Fruit fly (Drosophila melanogaster) whole organism, embryonic: Measurements from ENCODE around the gene Prosbeta2.

Source experiments
- CG1024 ChIP-seq: fragments of 200-800 bp; sonication (Bioruptor generic); IDR thresholded peaks from 2 replicates; pipeline ENCODE4 v1.3.6; 2022; ENCODE audit warnings: missing biosample characterization, missing genetic modification characterization
- CG10274 ChIP-seq: fragments of 200-800 bp; sonication (Bioruptor generic); optimal IDR thresholded peaks from 3 replicates; lab custom pipeline; 2017; ENCODE audit warnings: missing biosample characterization, mild to moderate bottlenecking, missing genetic modification characterization
- CG11504 ChIP-seq: fragments of 200-800 bp; sonication (Bioruptor generic); optimal IDR thresholded peaks from 3 replicates; lab custom pipeline; 2019; ENCODE audit warnings: missing biosample characterization, mild to moderate bottlenecking, missing genetic modification characterization, moderate library complexity
- CG17568 ChIP-seq: fragments of 200-800 bp; sonication (Bioruptor generic); optimal IDR thresholded peaks from 2 replicates; lab custom pipeline; 2018; ENCODE audit warnings: missing biosample characterization, mild to moderate bottlenecking, missing genetic modification characterization, moderate library complexity
- CG18262 ChIP-seq: fragments of 200-800 bp; optimal IDR thresholded peaks from 3 replicates; lab custom pipeline; 2019; ENCODE audit warnings: missing biosample characterization, mild to moderate bottlenecking, missing genetic modification characterization, moderate library complexity
- CG2116 ChIP-seq: fragments of 200-800 bp; sonication (Bioruptor generic); optimal IDR thresholded peaks from 3 replicates; lab custom pipeline; 2018; ENCODE audit warnings: missing biosample characterization, mild to moderate bottlenecking, missing genetic modification characterization
- CG30403 ChIP-seq: fragments of 200-800 bp; sonication (Bioruptor generic); optimal IDR thresholded peaks from 3 replicates; lab custom pipeline; 2016; ENCODE audit warnings: missing biosample characterization, missing genetic modification characterization
- CG3065 ChIP-seq: fragments of 200-800 bp; sonication (Bioruptor generic); optimal IDR thresholded peaks from 2 replicates; lab custom pipeline; 2016; ENCODE audit warnings: missing biosample characterization, missing genetic modification characterization
- CG32532 ChIP-seq: fragments of 200-800 bp; sonication (Bioruptor generic); IDR thresholded peaks from 2 replicates; pipeline ENCODE4 v1.3.6; 2022; ENCODE audit warnings: missing biosample characterization, missing genetic modification characterization
- CG6791 ChIP-seq: fragments of 200-800 bp; sonication (Bioruptor generic); IDR thresholded peaks from 3 replicates; pipeline ENCODE4 v1.3.6; 2022; ENCODE audit warnings: missing biosample characterization, missing genetic modification characterization; ENCODE audit not compliant: partially characterized antibody
- CG7556 ChIP-seq: fragments of 200-800 bp; sonication (Bioruptor generic); optimal IDR thresholded peaks from 2 replicates; lab custom pipeline; 2017; ENCODE audit warnings: missing biosample characterization, mild to moderate bottlenecking, missing genetic modification characterization
- CG8924 ChIP-seq: fragments of 200-800 bp; optimal IDR thresholded peaks from 3 replicates; lab custom pipeline; 2019; ENCODE audit warnings: missing biosample characterization, mild to moderate bottlenecking, missing genetic modification characterization, moderate library complexity
- CrebB ChIP-seq: fragments of 200-800 bp; sonication (Bioruptor generic); optimal IDR thresholded peaks from 3 replicates; lab custom pipeline; 2018; ENCODE audit warnings: missing biosample characterization, mild to moderate bottlenecking, missing genetic modification characterization
- Dip3 ChIP-seq: fragments of 200-800 bp; sonication (Bioruptor generic); optimal IDR thresholded peaks from 3 replicates; lab custom pipeline; 2016; ENCODE audit warnings: missing biosample characterization, missing genetic modification characterization
- Eip74EF ChIP-seq, 2 experiments: fragments of 200-800 bp in 1 of 2; fragments of >200 bp in 1 of 2; sonication (Bioruptor generic) in 1 of 2; optimal IDR thresholded peaks; 2 replicates each; lab custom pipeline; 2017 to 2019; ENCODE audit warnings: missing biosample characterization in 2 of 2, missing genetic modification characterization in 2 of 2, mild to moderate bottlenecking in 1 of 2, moderate library complexity in 1 of 2
- Hmx ChIP-seq: fragments of 200-800 bp; sonication (Bioruptor generic); optimal IDR thresholded peaks from 2 replicates; lab custom pipeline; 2016; ENCODE audit warnings: missing biosample characterization, missing genetic modification characterization
- Max ChIP-seq: fragments of 200-800 bp; sonication (Bioruptor generic); optimal IDR thresholded peaks from 2 replicates; lab custom pipeline; 2016; ENCODE audit warnings: missing biosample characterization, mild to moderate bottlenecking, missing genetic modification characterization
- Med ChIP-seq: fragments of 200-800 bp; sonication (Bioruptor generic); peaks from one replicate; lab custom pipeline; 2016; ENCODE audit warnings: missing biosample characterization, missing genetic modification characterization, mild to moderate bottlenecking, inconsistent platforms, moderate library complexity
- Myb ChIP-seq: fragments of 200-800 bp; sonication (Bioruptor generic); optimal IDR thresholded peaks from 2 replicates; lab custom pipeline; 2016; ENCODE audit warnings: missing biosample characterization, missing genetic modification characterization
- Opbp ChIP-seq: fragments of 200-800 bp; sonication (Bioruptor generic); IDR thresholded peaks from 3 replicates; pipeline ENCODE4 v1.3.6; 2022; ENCODE audit warnings: missing biosample characterization, missing genetic modification characterization; ENCODE audit not compliant: partially characterized antibody
- Pdp1 ChIP-seq, 2 experiments: fragments of 200-800 bp; sonication (Bioruptor generic); optimal IDR thresholded peaks; 3 replicates each; lab custom pipeline; 2016; ENCODE audit warnings: missing biosample characterization in 2 of 2, missing genetic modification characterization in 2 of 2, mild to moderate bottlenecking in 1 of 2, moderate library complexity in 1 of 2
- Ravus ChIP-seq: fragments of 200-800 bp; sonication (Bioruptor generic); IDR thresholded peaks from 2 replicates; pipeline ENCODE4 v1.3.6; 2022; ENCODE audit warnings: missing biosample characterization, missing genetic modification characterization
- Sox102F ChIP-seq: fragments of 200-800 bp; sonication (Bioruptor generic); optimal IDR thresholded peaks from 2 replicates; lab custom pipeline; 2018; ENCODE audit warnings: missing biosample characterization, mild to moderate bottlenecking, missing genetic modification characterization, moderate library complexity
- bsh ChIP-seq, 2 experiments: fragments of 200-800 bp; sonication (Bioruptor generic); optimal IDR thresholded peaks; 2 replicates each; lab custom pipeline; 2017 to 2018; ENCODE audit warnings: mild to moderate bottlenecking in 2 of 2, missing biosample characterization in 2 of 2, missing genetic modification characterization in 2 of 2, moderate library complexity in 1 of 2
- chinmo ChIP-seq: fragments of 200-800 bp; sonication (Bioruptor generic); IDR thresholded peaks from 4 replicates; pipeline ENCODE4 v1.3.6; 2022; ENCODE audit warnings: missing biosample characterization, missing genetic modification characterization; ENCODE audit not compliant: partially characterized antibody
- crc ChIP-seq: fragments of 200-800 bp; sonication (Bioruptor generic); optimal IDR thresholded peaks from 2 replicates; lab custom pipeline; 2016; ENCODE audit warnings: missing biosample characterization, missing genetic modification characterization
- crol ChIP-seq: fragments of 200-800 bp; sonication (Bioruptor generic); IDR thresholded peaks from 2 replicates; pipeline ENCODE4 v1.3.6; 2022; ENCODE audit warnings: missing biosample characterization, missing genetic modification characterization
- da ChIP-seq: fragments of 200-800 bp; sonication (Bioruptor generic); optimal IDR thresholded peaks from 2 replicates; lab custom pipeline; 2016; ENCODE audit warnings: missing biosample characterization, missing genetic modification characterization
- dmrt11E ChIP-seq: fragments of 200-800 bp; sonication (Bioruptor generic); optimal IDR thresholded peaks from 3 replicates; lab custom pipeline; 2018; ENCODE audit warnings: missing biosample characterization, mild to moderate bottlenecking, missing genetic modification characterization, moderate library complexity
- dmrt99B ChIP-seq: fragments of 200-800 bp; sonication (Bioruptor generic); optimal IDR thresholded peaks from 2 replicates; lab custom pipeline; 2018; ENCODE audit warnings: missing biosample characterization, mild to moderate bottlenecking, missing genetic modification characterization, moderate library complexity
- ems ChIP-seq: fragments of 200-800 bp; sonication (Bioruptor generic); optimal IDR thresholded peaks from 3 replicates; lab custom pipeline; 2016; ENCODE audit warnings: missing biosample characterization, missing genetic modification characterization
- eve ChIP-seq, 2 experiments: fragments of >200 bp; optimal IDR thresholded peaks; 2 replicates each; lab custom pipeline; 2017; ENCODE audit warnings: missing biosample characterization in 2 of 2, missing genetic modification characterization in 2 of 2
- exex ChIP-seq: fragments of 200-800 bp; sonication (Bioruptor generic); optimal IDR thresholded peaks from 4 replicates; lab custom pipeline; 2018; ENCODE audit warnings: missing biosample characterization, mild to moderate bottlenecking, missing genetic modification characterization, moderate library complexity
- eyg ChIP-seq: fragments of 200-800 bp; sonication (Bioruptor generic); optimal IDR thresholded peaks from 3 replicates; lab custom pipeline; 2016; ENCODE audit warnings: missing biosample characterization, missing genetic modification characterization
- fd64A ChIP-seq: fragments of 200-800 bp; sonication (Bioruptor generic); optimal IDR thresholded peaks from 3 replicates; lab custom pipeline; 2018; ENCODE audit warnings: missing biosample characterization, mild to moderate bottlenecking, missing genetic modification characterization
- grau ChIP-seq: fragments of 200-800 bp; optimal IDR thresholded peaks from 3 replicates; lab custom pipeline; 2019; ENCODE audit warnings: missing biosample characterization, mild to moderate bottlenecking, missing genetic modification characterization, moderate library complexity
- hb ChIP-seq: fragments of 200-800 bp; sonication (Bioruptor generic); IDR thresholded peaks from 3 replicates; pipeline ENCODE4 v1.3.6; 2022; ENCODE audit warnings: missing biosample characterization, missing genetic modification characterization; ENCODE audit not compliant: partially characterized antibody
- inv ChIP-seq: fragments of 200-800 bp; sonication (Bioruptor generic); IDR thresholded peaks from 2 replicates; pipeline ENCODE4 v1.3.6; 2022; ENCODE audit warnings: missing biosample characterization, missing genetic modification characterization; ENCODE audit not compliant: partially characterized antibody
- lbe ChIP-seq: fragments of 200-800 bp; sonication (Bioruptor generic); optimal IDR thresholded peaks from 2 replicates; lab custom pipeline; 2016; ENCODE audit warnings: missing biosample characterization, mild to moderate bottlenecking, missing genetic modification characterization
- oc ChIP-seq: fragments of 200-800 bp; sonication (Bioruptor generic); optimal IDR thresholded peaks from 2 replicates; lab custom pipeline; 2018; ENCODE audit warnings: missing biosample characterization, mild to moderate bottlenecking, missing genetic modification characterization, moderate library complexity
- phol ChIP-seq: fragments of 200-800 bp; sonication (Bioruptor generic); optimal IDR thresholded peaks from 3 replicates; lab custom pipeline; 2018; ENCODE audit warnings: missing biosample characterization, mild to moderate bottlenecking, missing genetic modification characterization, moderate library complexity
- ranshi ChIP-seq: fragments of 200-800 bp; sonication (Bioruptor generic); IDR thresholded peaks from 2 replicates; pipeline ENCODE4 v1.3.6; 2022; ENCODE audit warnings: missing biosample characterization, missing genetic modification characterization
- tna ChIP-seq: fragments of 200-800 bp; sonication (Bioruptor generic); IDR thresholded peaks from 2 replicates; pipeline ENCODE4 v1.3.6; 2022; ENCODE audit warnings: missing biosample characterization, missing genetic modification characterization; ENCODE audit not compliant: partially characterized antibody
- trem ChIP-seq: fragments of 200-800 bp; optimal IDR thresholded peaks from 3 replicates; lab custom pipeline; 2019; ENCODE audit warnings: missing biosample characterization, mild to moderate bottlenecking, missing genetic modification characterization, moderate library complexity
- vfl ChIP-seq: fragments of 200-800 bp; sonication (Bioruptor generic); optimal IDR thresholded peaks from 2 replicates; lab custom pipeline; 2016; ENCODE audit warnings: missing biosample characterization, missing genetic modification characterization
- vvl ChIP-seq: fragments of 200-800 bp; sonication (Bioruptor generic); IDR thresholded peaks from 2 replicates; pipeline ENCODE4 v1.3.6; 2022; ENCODE audit warnings: missing biosample characterization, missing genetic modification characterization

The Prosbeta2 gene

DNA sequence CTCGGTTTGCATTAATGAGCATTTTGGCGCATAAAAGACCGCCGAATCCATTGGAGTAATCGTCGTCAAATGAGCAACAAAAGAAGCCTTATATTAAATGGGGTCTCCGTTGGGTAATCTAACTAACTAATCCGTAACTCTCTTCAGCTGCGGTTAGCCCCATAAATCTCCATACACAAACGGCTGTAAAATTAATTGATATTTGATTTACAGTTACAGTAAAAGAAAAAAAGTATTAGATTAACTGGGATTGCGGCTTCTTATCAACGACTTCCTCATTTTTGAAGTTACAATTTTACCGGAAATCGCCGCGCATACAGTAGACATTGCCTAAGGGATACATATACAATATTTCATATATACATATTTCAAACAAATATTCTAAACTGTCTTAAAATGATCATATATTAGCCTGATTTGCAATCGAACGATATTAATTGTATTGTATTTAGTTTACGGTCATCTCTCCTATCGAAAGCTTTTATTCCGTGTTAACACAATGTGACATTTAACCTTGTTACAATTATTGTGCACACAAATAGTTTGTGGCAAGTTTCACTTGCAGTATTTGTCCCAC is 13.3 kb upstream of the Prosbeta2 start (continued):
- TF ChIP-seq CG18262 (tag; lab: Kevin White, UChicago) (peak; percentile 16), phol (peak; percentile 2), Myb (no peak), CrebB (tag; lab: Kevin White, UChicago) (no peak), hb (GFP tag; lab: Robert Waterston, UW) (no peak), dmrt99B (tag; lab: Kevin White, UChicago) (peak; percentile 33), CG30403 (GFP tag; lab: Kevin White, UChicago) (peak; percentile 1), Sox102F (GFP tag; lab: Kevin White, UChicago) (peak; percentile 6), Dip3 (GFP tag; lab: Kevin White, UChicago) (no peak), CG10274 (GFP tag; lab: Kevin White, UChicago) (no peak), CG11504 (peak; percentile 48), grau (peak; percentile 77), CG32532 (GFP tag; lab: Robert Waterston, UW) (no peak), CG7556 (GFP tag; lab: Kevin White, UChicago) (no peak), Pdp1 (GFP tag; optimal IDR thresholded peaks at IDR 0.05; lab: Kevin White, UChicago) (no peak), da (GFP tag; lab: Kevin White, UChicago) (no peak), ems (GFP tag; lab: Kevin White, UChicago) (no peak), exex (tag; lab: Kevin White, UChicago) (peak; percentile 92), vvl (peak; percentile 56; the same call in 1 of the 2 replicates), CG8924 (tag; lab: Kevin White, UChicago) (no peak), tna (no peak), CG17568 (peak; percentile 14), trem (tag; lab: Kevin White, UChicago) (no peak), Med (GFP tag; lab: Kevin White, UChicago) (peak; percentile 2), CG3065 (GFP tag; lab: Kevin White, UChicago) (no peak), vfl (GFP tag; lab: Kevin White, UChicago) (no peak), Eip74EF (GFP tag; optimal IDR thresholded peaks at IDR 0.05; lab: Kevin White, UChicago) (peak in 1 of 2 experiments; percentile 46)

DNA sequence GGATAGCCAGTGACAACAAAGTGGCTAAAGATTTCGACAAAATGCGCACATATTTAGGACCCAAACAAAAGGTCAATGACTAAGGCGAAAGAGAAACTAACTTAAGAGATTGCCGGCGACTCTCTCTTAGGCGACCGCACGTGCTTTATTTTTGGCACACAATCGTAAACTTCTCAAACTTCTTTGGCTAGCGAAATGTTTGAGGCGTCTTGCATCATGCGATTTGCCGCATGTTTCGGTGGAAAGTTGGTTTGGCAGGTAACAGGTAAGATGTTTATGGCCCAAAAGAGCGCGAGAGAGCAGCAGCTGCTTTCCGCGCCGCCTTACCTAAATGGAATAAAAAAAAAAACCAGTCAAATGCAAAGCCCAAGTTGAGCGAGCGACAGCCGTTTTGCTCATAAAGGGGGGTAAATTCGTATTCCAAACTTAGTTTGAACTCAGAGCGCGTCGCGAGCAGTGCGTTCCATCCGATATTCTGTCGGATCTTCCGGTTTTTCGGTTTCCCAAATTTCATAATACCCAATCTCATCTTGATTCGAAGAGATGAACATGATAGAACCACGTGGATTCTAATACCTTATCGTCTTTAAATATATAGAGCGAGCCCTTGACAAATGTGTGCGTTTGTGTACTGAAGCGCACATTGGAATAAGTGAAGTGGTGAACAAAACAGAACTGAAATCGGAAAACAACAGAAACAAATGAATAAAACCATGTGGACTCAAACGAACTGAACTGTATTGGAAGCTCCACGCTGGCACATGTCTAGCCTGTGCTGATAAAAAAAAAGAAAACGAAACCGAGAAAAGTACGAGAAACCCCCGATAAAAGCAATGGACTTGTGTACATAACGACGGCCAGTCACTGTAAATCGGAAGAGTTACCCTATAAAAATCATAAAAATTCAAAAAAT is 12.5 kb upstream of the Prosbeta2 start:
- no peak for TF ChIP-seq Opbp (GFP tag; lab: Robert Waterston, UW)
- TF ChIP-seq CG6791 (GFP tag; lab: Robert Waterston, UW) = 0 out of 3 replicates have a peak, but pooled peaks have one; percentile 41
- peak in 1 of 2 experiments; percentile 67 for TF ChIP-seq eve (GFP tag; optimal IDR thresholded peaks at IDR 0.05; lab: Kevin White, UChicago)
- TF ChIP-seq inv (GFP tag; lab: Robert Waterston, UW) = no peak
- TF ChIP-seq fd64A (GFP tag; lab: Kevin White, UChicago) = no peak
- TF ChIP-seq Max (GFP tag; lab: Kevin White, UChicago) = no peak
- TF ChIP-seq Pdp1 (GFP tag; optimal IDR thresholded peaks at IDR 0.05; lab: Kevin White, UChicago) = peak in 1 of 2 experiments; percentile 34
- no peak for TF ChIP-seq CG2116 (GFP tag; lab: Kevin White, UChicago)
- TF ChIP-seq bsh (GFP tag; optimal IDR thresholded peaks at IDR 0.05; lab: Kevin White, UChicago) = peak in 1 of 2 experiments; percentile 12
- TF ChIP-seq ranshi (GFP tag; lab: Robert Waterston, UW) = no peak
- 0 out of 4 replicates have a peak, but pooled peaks have one; percentile 69 for TF ChIP-seq chinmo
- TF ChIP-seq Hmx (GFP tag; lab: Kevin White, UChicago) = no peak
- TF ChIP-seq dmrt11E (tag; lab: Kevin White, UChicago) = no peak
- peak; percentile 31 for TF ChIP-seq Med (GFP tag; lab: Kevin White, UChicago)
- TF ChIP-seq eyg (GFP tag; lab: Kevin White, UChicago) = no peak
- TF ChIP-seq vvl = 0 out of 2 replicates have a peak, but pooled peaks have one; percentile 10
- TF ChIP-seq Ravus (GFP tag; lab: Robert Waterston, UW) = no peak
- no peak for TF ChIP-seq crc (GFP tag; lab: Kevin White, UChicago)
- no peak for TF ChIP-seq CG1024
- TF ChIP-seq lbe = peak; percentile 25
- TF ChIP-seq crol = no peak
- TF ChIP-seq oc (tag; lab: Kevin White, UChicago) = no peak
